Fruit fly (Drosophila melanogaster) whole organism, embryonic: ENCODE measurements around the gene CG7332.

Experiments used
- Blimp-1 ChIP-seq: fragments of 200-800 bp; sonication (Bioruptor generic); optimal IDR thresholded peaks from 3 replicates; lab custom pipeline; 2018; ENCODE audit warnings: missing biosample characterization, missing genetic modification characterization, mild to moderate bottlenecking, moderate library complexity, missing genetic modification reagents
- Bteb2 ChIP-seq: fragments of 200-800 bp; sonication (Bioruptor generic); optimal IDR thresholded peaks from 2 replicates; lab custom pipeline; 2016; ENCODE audit warnings: missing biosample characterization, missing genetic modification characterization
- CG13424 ChIP-seq: fragments of 200-800 bp; sonication (Bioruptor generic); optimal IDR thresholded peaks from 2 replicates; lab custom pipeline; 2019; ENCODE audit warnings: missing biosample characterization, mild to moderate bottlenecking, missing genetic modification characterization, moderate library complexity
- CG14441 ChIP-seq: fragments of 200-800 bp; sonication (Bioruptor generic); IDR thresholded peaks from 2 replicates; pipeline ENCODE4 v1.3.6; 2022; ENCODE audit warnings: missing biosample characterization, missing genetic modification characterization
- CG14710 ChIP-seq: fragments of 200-800 bp; sonication (Bioruptor generic); optimal IDR thresholded peaks from 3 replicates; lab custom pipeline; 2019; ENCODE audit warnings: missing biosample characterization, mild to moderate bottlenecking, missing genetic modification characterization, moderate library complexity
- CG1529 ChIP-seq: fragments of 200-800 bp; sonication (Bioruptor generic); optimal IDR thresholded peaks from 3 replicates; lab custom pipeline; 2018; ENCODE audit warnings: missing biosample characterization, missing genetic modification characterization
- CG15514 ChIP-seq: fragments of 200-800 bp; sonication (Bioruptor generic); optimal IDR thresholded peaks from 3 replicates; lab custom pipeline; 2017; ENCODE audit warnings: missing biosample characterization, missing genetic modification characterization, mild to moderate bottlenecking, moderate library complexity, missing genetic modification reagents
- CG17361 ChIP-seq: fragments of 200-800 bp; sonication (Bioruptor generic); IDR thresholded peaks from 3 replicates; pipeline ENCODE4 v1.3.6; 2022; ENCODE audit warnings: missing biosample characterization, missing genetic modification characterization
- CG2129 ChIP-seq: fragments of 200-800 bp; sonication (Bioruptor generic); IDR thresholded peaks from 2 replicates; pipeline ENCODE4 v1.3.6; 2022; ENCODE audit warnings: missing biosample characterization, missing genetic modification characterization; ENCODE audit not compliant: partially characterized antibody
- CG2875 ChIP-seq: fragments of 200-800 bp; sonication (Bioruptor generic); optimal IDR thresholded peaks from 2 replicates; lab custom pipeline; 2017; ENCODE audit warnings: missing biosample characterization, mild to moderate bottlenecking, missing genetic modification characterization, missing genetic modification reagents
- CG31365 ChIP-seq: fragments of 200-800 bp; sonication (Bioruptor generic); optimal IDR thresholded peaks from 2 replicates; lab custom pipeline; 2018; ENCODE audit warnings: missing biosample characterization, mild to moderate bottlenecking, missing genetic modification characterization
- CG3163 ChIP-seq: fragments of 200-800 bp; sonication (Bioruptor generic); optimal IDR thresholded peaks from 3 replicates; lab custom pipeline; 2016; ENCODE audit warnings: missing biosample characterization, missing genetic modification characterization
- CG32767 ChIP-seq: fragments of 200-800 bp; sonication (Bioruptor generic); IDR thresholded peaks from 2 replicates; pipeline ENCODE4 v1.3.6; 2022; ENCODE audit warnings: missing biosample characterization, missing genetic modification characterization
- CG4424 ChIP-seq: fragments of 200-800 bp; sonication (Bioruptor generic); optimal IDR thresholded peaks from 3 replicates; lab custom pipeline; 2016; ENCODE audit warnings: missing biosample characterization, missing genetic modification characterization
- CG7839 ChIP-seq: fragments of 200-800 bp; sonication (Bioruptor generic); optimal IDR thresholded peaks from 3 replicates; lab custom pipeline; 2018; ENCODE audit warnings: missing biosample characterization, mild to moderate bottlenecking, missing genetic modification characterization, moderate library complexity
- CG9215 ChIP-seq: fragments of 200-800 bp; sonication (Bioruptor generic); IDR thresholded peaks from 2 replicates; pipeline ENCODE4 v1.3.6; 2022; ENCODE audit warnings: missing biosample characterization, missing genetic modification characterization
- CG9727 ChIP-seq: fragments of 200-800 bp; sonication (Bioruptor generic); optimal IDR thresholded peaks from 3 replicates; lab custom pipeline; 2017; ENCODE audit warnings: missing biosample characterization, mild to moderate bottlenecking, missing genetic modification characterization
- CG9932 ChIP-seq: fragments of 200-800 bp; sonication (Bioruptor generic); IDR thresholded peaks from 2 replicates; pipeline ENCODE4 v1.3.6; 2022; ENCODE audit warnings: missing biosample characterization, missing genetic modification characterization
- CoRest ChIP-seq: fragments of 200-800 bp; sonication (Bioruptor generic); optimal IDR thresholded peaks from 3 replicates; lab custom pipeline; 2018; ENCODE audit warnings: missing biosample characterization, mild to moderate bottlenecking, missing genetic modification characterization, moderate library complexity
- D ChIP-seq, 2 experiments: fragments of 200-800 bp in 1 of 2; fragments of >200 bp in 1 of 2; sonication (Bioruptor generic) in 1 of 2; optimal IDR thresholded peaks; 2 replicates in 1 of 2; 3 replicates in 1 of 2; lab custom pipeline; 2017; ENCODE audit warnings: mild to moderate bottlenecking in 1 of 2, missing biosample characterization in 1 of 2, missing genetic modification characterization in 1 of 2, missing genetic modification reagents in 1 of 2
- D19A ChIP-seq: fragments of 200-800 bp; optimal IDR thresholded peaks from 3 replicates; lab custom pipeline; 2019; ENCODE audit warnings: missing biosample characterization, mild to moderate bottlenecking, missing genetic modification characterization, moderate library complexity
- Fer2 ChIP-seq: fragments of 200-800 bp; sonication (Bioruptor generic); optimal IDR thresholded peaks from 2 replicates; lab custom pipeline; 2018; ENCODE audit warnings: missing biosample characterization, mild to moderate bottlenecking, missing genetic modification characterization, moderate library complexity
- Hr51 ChIP-seq, 2 experiments: fragments of 200-800 bp; sonication (Bioruptor generic); optimal IDR thresholded peaks; 2 replicates in 1 of 2; 3 replicates in 1 of 2; lab custom pipeline; 2016 to 2018; ENCODE audit warnings: missing biosample characterization in 2 of 2, missing genetic modification characterization in 2 of 2, mild to moderate bottlenecking in 1 of 2, moderate library complexity in 1 of 2
- Med ChIP-seq: fragments of 200-800 bp; sonication (Bioruptor generic); peaks from one replicate; lab custom pipeline; 2016; ENCODE audit warnings: missing biosample characterization, missing genetic modification characterization, mild to moderate bottlenecking, inconsistent platforms, moderate library complexity
- Sox102F ChIP-seq: fragments of 200-800 bp; sonication (Bioruptor generic); optimal IDR thresholded peaks from 2 replicates; lab custom pipeline; 2018; ENCODE audit warnings: missing biosample characterization, mild to moderate bottlenecking, missing genetic modification characterization, moderate library complexity
- Ssrp ChIP-seq: fragments of 200-800 bp; sonication (Bioruptor generic); optimal IDR thresholded peaks from 2 replicates; lab custom pipeline; 2018; ENCODE audit warnings: missing biosample characterization, mild to moderate bottlenecking, missing genetic modification characterization, moderate library complexity
- Xbp1 ChIP-seq: fragments of 200-800 bp; sonication (Bioruptor generic); optimal IDR thresholded peaks from 3 replicates; lab custom pipeline; 2016; ENCODE audit warnings: missing biosample characterization, mild to moderate bottlenecking, missing genetic modification characterization
- ab ChIP-seq: fragments of 200-800 bp; sonication (Bioruptor generic); optimal IDR thresholded peaks from 2 replicates; lab custom pipeline; 2016; ENCODE audit warnings: missing biosample characterization, missing genetic modification characterization
- az2 ChIP-seq: fragments of 200-800 bp; sonication (Bioruptor generic); optimal IDR thresholded peaks from 3 replicates; lab custom pipeline; 2016; ENCODE audit warnings: missing biosample characterization, missing genetic modification characterization
- bsh ChIP-seq, 2 experiments: fragments of 200-800 bp; sonication (Bioruptor generic); optimal IDR thresholded peaks; 2 replicates each; lab custom pipeline; 2017 to 2018; ENCODE audit warnings: mild to moderate bottlenecking in 2 of 2, missing biosample characterization in 2 of 2, missing genetic modification characterization in 2 of 2, moderate library complexity in 1 of 2
- dmrt11E ChIP-seq: fragments of 200-800 bp; sonication (Bioruptor generic); optimal IDR thresholded peaks from 3 replicates; lab custom pipeline; 2018; ENCODE audit warnings: missing biosample characterization, mild to moderate bottlenecking, missing genetic modification characterization, moderate library complexity
- dmrt99B ChIP-seq: fragments of 200-800 bp; sonication (Bioruptor generic); optimal IDR thresholded peaks from 2 replicates; lab custom pipeline; 2018; ENCODE audit warnings: missing biosample characterization, mild to moderate bottlenecking, missing genetic modification characterization, moderate library complexity
- eve ChIP-seq, 2 experiments: fragments of >200 bp; optimal IDR thresholded peaks; 2 replicates each; lab custom pipeline; 2017; ENCODE audit warnings: missing biosample characterization in 2 of 2, missing genetic modification characterization in 2 of 2
- grau ChIP-seq: fragments of 200-800 bp; optimal IDR thresholded peaks from 3 replicates; lab custom pipeline; 2019; ENCODE audit warnings: missing biosample characterization, mild to moderate bottlenecking, missing genetic modification characterization, moderate library complexity
- klu ChIP-seq: fragments of 200-800 bp; sonication (Bioruptor generic); IDR thresholded peaks from 2 replicates; pipeline ENCODE4 v1.3.6; 2022; ENCODE audit warnings: missing biosample characterization, missing genetic modification characterization
- lilli ChIP-seq: fragments of 200-800 bp; sonication (Bioruptor generic); optimal IDR thresholded peaks from 3 replicates; lab custom pipeline; 2016; ENCODE audit warnings: missing biosample characterization, missing genetic modification characterization
- lola ChIP-seq, 3 experiments: fragments of >200 bp in 2 of 3; fragments of 200-800 bp in 1 of 3; sonication (Bioruptor generic) in 1 of 3; optimal IDR thresholded peaks; 2 replicates each; lab custom pipeline; 2017 to 2019; ENCODE audit warnings: missing biosample characterization in 3 of 3, missing genetic modification characterization in 3 of 3, mild to moderate bottlenecking in 1 of 3, moderate library complexity in 1 of 3
- nerfin-1 ChIP-seq: fragments of 200-800 bp; sonication (Bioruptor generic); optimal IDR thresholded peaks from 3 replicates; lab custom pipeline; 2019; ENCODE audit warnings: missing biosample characterization, mild to moderate bottlenecking, missing genetic modification characterization, moderate library complexity
- nmo ChIP-seq: fragments of 200-800 bp; sonication (Bioruptor generic); optimal IDR thresholded peaks from 2 replicates; lab custom pipeline; 2018; ENCODE audit warnings: missing biosample characterization, mild to moderate bottlenecking, missing genetic modification characterization, moderate library complexity
- pnt ChIP-seq: fragments of 200-800 bp; sonication (Bioruptor generic); optimal IDR thresholded peaks from 3 replicates; lab custom pipeline; 2016; ENCODE audit warnings: missing biosample characterization, missing genetic modification characterization
- pzg ChIP-seq: fragments of 200-800 bp; sonication (Bioruptor generic); optimal IDR thresholded peaks from 3 replicates; lab custom pipeline; 2018; ENCODE audit warnings: missing biosample characterization, mild to moderate bottlenecking, missing genetic modification characterization, moderate library complexity
- sens ChIP-seq: fragments of 200-800 bp; sonication (Bioruptor generic); peaks from one replicate; lab custom pipeline; 2016; ENCODE audit warnings: missing biosample characterization, missing genetic modification characterization
- sim ChIP-seq: fragments of 200-800 bp; sonication (Bioruptor generic); IDR thresholded peaks from 2 replicates; pipeline ENCODE4 v1.3.6; 2022; ENCODE audit warnings: missing biosample characterization, missing genetic modification characterization
- vnd ChIP-seq: fragments of 200-800 bp; sonication (Bioruptor generic); IDR thresholded peaks from 3 replicates; pipeline ENCODE4 v1.3.6; 2022; ENCODE audit warnings: missing biosample characterization, missing genetic modification characterization; ENCODE audit not compliant: partially characterized antibody
- zen2 ChIP-seq: fragments of 200-800 bp; sonication (Bioruptor generic); IDR thresholded peaks from 3 replicates; pipeline ENCODE4 v1.3.6; 2022; ENCODE audit warnings: missing biosample characterization, missing genetic modification characterization; ENCODE audit not compliant: partially characterized antibody

CG7332 gene

dm6 chrX:18914177-18914576, 29.9 kb downstream of the CG7332 start (continued):
- TF ChIP-seq CG14441 (GFP tag; lab: Robert Waterston, UW) (no peak), CG3163 (GFP tag; lab: Kevin White, UChicago) (no peak), nmo (GFP tag; lab: Kevin White, UChicago) (peak; percentile 40), CG2875 (GFP tag; lab: Kevin White, UChicago) (peak; percentile 3), CG13424 (tag; lab: Kevin White, UChicago) (peak; percentile 3), Ssrp (tag; lab: Kevin White, UChicago) (peak; percentile 6), eve (GFP tag; optimal IDR thresholded peaks at IDR 0.05; lab: Kevin White, UChicago) (peak in 1 of 2 experiments; percentile 51), CG9727 (GFP tag; lab: Kevin White, UChicago) (peak; percentile 11), lola (GFP tag; optimal IDR thresholded peaks at IDR 0.05; lab: Kevin White, UChicago) (peak in 1 of 3 experiments; percentile 51), CG9215 (GFP tag; lab: Robert Waterston, UW) (no peak), az2 (GFP tag; lab: Kevin White, UChicago) (peak; percentile 24), Fer2 (tag; lab: Kevin White, UChicago) (no peak), CG9932 (GFP tag; lab: Robert Waterston, UW) (no peak), Blimp-1 (GFP tag; lab: Kevin White, UChicago) (peak; percentile 30), Hr51 (GFP tag; optimal IDR thresholded peaks at IDR 0.05; lab: Kevin White, UChicago) (peak in 1 of 2 experiments; percentile 4), D19A (tag; lab: Kevin White, UChicago) (peak; percentile 13), D (optimal IDR thresholded peaks at IDR 0.05; lab: Kevin White, UChicago) (no peak), D (GFP tag; optimal IDR thresholded peaks at IDR 0.05; lab: Kevin White, UChicago) (peak; percentile 20), CoRest (tag; lab: Kevin White, UChicago) (peak; percentile 5), dmrt11E (tag; lab: Kevin White, UChicago) (peak; percentile 44), ab (GFP tag; lab: Kevin White, UChicago) (no peak), CG17361 (peak; percentile 70), Xbp1 (no peak), grau (tag; lab: Kevin White, UChicago) (peak; percentile 15)
- TF ChIP-seq, all 482 proteins: peak for 42

dm6 chrX:18917585-18917984, 33.3 kb downstream of the CG7332 start:
- no peak for TF ChIP-seq lilli (GFP tag; lab: Kevin White, UChicago)
- TF ChIP-seq Med = peak; percentile 22

- TF ChIP-seq eve (GFP tag; optimal IDR thresholded peaks at IDR 0.05; lab: Kevin White, UChicago) = peak in 1 of 2 experiments; percentile 70
- TF ChIP-seq pzg (GFP tag; lab: Kevin White, UChicago) = no peak
- peak; percentile 32 for TF ChIP-seq Sox102F
- TF ChIP-seq CG14710 = peak; percentile 2
- no peak for TF ChIP-seq nerfin-1 (tag; lab: Kevin White, UChicago)
- TF ChIP-seq CG4424 (GFP tag; lab: Kevin White, UChicago) = peak; percentile 27
- TF ChIP-seq dmrt99B (tag; lab: Kevin White, UChicago) = peak; percentile 12
- TF ChIP-seq klu (GFP tag; lab: Robert Waterston, UW) = no peak
- no peak for TF ChIP-seq zen2 (GFP tag; lab: Robert Waterston, UW)
- no peak for TF ChIP-seq sim (GFP tag; lab: Robert Waterston, UW)
- no peak for TF ChIP-seq Bteb2 (GFP tag; lab: Kevin White, UChicago)
- TF ChIP-seq CG1529 = no peak
- no peak for TF ChIP-seq CG7839
- TF ChIP-seq CG2129 (GFP tag; lab: Robert Waterston, UW) = no peak
- no peak for TF ChIP-seq CG31365 (tag; lab: Kevin White, UChicago)
- TF ChIP-seq vnd (GFP tag; lab: Robert Waterston, UW) = no peak
- peak in 1 of 2 experiments; percentile 23 for TF ChIP-seq bsh (GFP tag; optimal IDR thresholded peaks at IDR 0.05; lab: Kevin White, UChicago)
- no peak for TF ChIP-seq CG32767 (GFP tag; lab: Robert Waterston, UW)
- peak; percentile 72 for TF ChIP-seq sens (GFP tag; lab: Kevin White, UChicago)
- no peak for TF ChIP-seq CG15514 (GFP tag; lab: Kevin White, UChicago)
- no peak for TF ChIP-seq pnt (GFP tag; lab: Kevin White, UChicago)
Observed at dm6 chrX:18919422-18920029, 35.2 kb downstream of the CG7332 start.
